Fruit fly (Drosophila melanogaster) whole organism, embryonic: Measurements from ENCODE around the gene mRpS18C.
A peak's percentile ranks its signal among the peaks of the same experiment; 100 is the strongest.

Experiments
- Ada2b ChIP-seq: fragments of 200-800 bp; sonication (Bioruptor generic); IDR thresholded peaks from 2 replicates; pipeline ENCODE4 v1.3.6; 2022; ENCODE audit warnings: missing biosample characterization, missing genetic modification characterization
- Atf3 ChIP-seq: fragments of 200-800 bp; sonication (Bioruptor generic); optimal IDR thresholded peaks from 3 replicates; lab custom pipeline; 2016; ENCODE audit warnings: missing biosample characterization, missing genetic modification characterization
- Awh ChIP-seq: fragments of 200-800 bp; sonication (Bioruptor generic); IDR thresholded peaks from 2 replicates; pipeline ENCODE4, ENCODE4 v1.3.6; 2022; ENCODE audit warnings: missing biosample characterization, missing genetic modification characterization
- CG10267 ChIP-seq: fragments of 200-800 bp; sonication (Bioruptor generic); optimal IDR thresholded peaks from 2 replicates; lab custom pipeline; 2018; ENCODE audit warnings: missing biosample characterization, mild to moderate bottlenecking, missing genetic modification characterization, moderate library complexity
- CG10462 ChIP-seq: fragments of 200-800 bp; sonication (Bioruptor generic); optimal IDR thresholded peaks from 2 replicates; lab custom pipeline; 2016; ENCODE audit warnings: missing biosample characterization, missing genetic modification characterization
- CG10654 ChIP-seq: fragments of 200-800 bp; sonication (Bioruptor generic); optimal IDR thresholded peaks from 2 replicates; lab custom pipeline; 2016; ENCODE audit warnings: missing biosample characterization, missing genetic modification characterization
- CG11247 ChIP-seq: fragments of 200-800 bp; sonication (Bioruptor generic); IDR thresholded peaks from 2 replicates; pipeline ENCODE4 v1.3.6; 2022; ENCODE audit warnings: missing biosample characterization, missing genetic modification characterization
- CG12071 ChIP-seq: fragments of 200-800 bp; sonication (Bioruptor generic); optimal IDR thresholded peaks from 3 replicates; lab custom pipeline; 2018; ENCODE audit warnings: missing biosample characterization, mild to moderate bottlenecking, missing genetic modification characterization
- CG15479 ChIP-seq: fragments of 200-800 bp; sonication (Bioruptor generic); optimal IDR thresholded peaks from 3 replicates; lab custom pipeline; 2019; ENCODE audit warnings: missing biosample characterization, mild to moderate bottlenecking, missing genetic modification characterization, moderate library complexity
- CG15696 ChIP-seq: fragments of 200-800 bp; sonication (Bioruptor generic); optimal IDR thresholded peaks from 2 replicates; lab custom pipeline; 2019; ENCODE audit warnings: missing biosample characterization, mild to moderate bottlenecking, missing genetic modification characterization, moderate library complexity
- CG16779 ChIP-seq: fragments of 200-800 bp; sonication (Bioruptor generic); IDR thresholded peaks from 2 replicates; pipeline ENCODE4 v1.3.6; 2022; ENCODE audit warnings: missing biosample characterization, missing genetic modification characterization
- CG3163 ChIP-seq: fragments of 200-800 bp; sonication (Bioruptor generic); optimal IDR thresholded peaks from 3 replicates; lab custom pipeline; 2016; ENCODE audit warnings: missing biosample characterization, missing genetic modification characterization
- CG32532 ChIP-seq: fragments of 200-800 bp; sonication (Bioruptor generic); IDR thresholded peaks from 2 replicates; pipeline ENCODE4 v1.3.6; 2022; ENCODE audit warnings: missing biosample characterization, missing genetic modification characterization
- CG34376 ChIP-seq: fragments of 200-800 bp; sonication (Bioruptor generic); optimal IDR thresholded peaks from 2 replicates; lab custom pipeline; 2018; ENCODE audit warnings: missing biosample characterization, mild to moderate bottlenecking, missing genetic modification characterization
- CG3847 ChIP-seq: fragments of 200-800 bp; sonication (Bioruptor generic); IDR thresholded peaks from 2 replicates; pipeline ENCODE4 v1.3.6; 2022; ENCODE audit warnings: missing biosample characterization, missing genetic modification characterization
- CG4282 ChIP-seq: fragments of 200-800 bp; sonication (Bioruptor generic); optimal IDR thresholded peaks from 2 replicates; lab custom pipeline; 2016; ENCODE audit warnings: missing biosample characterization, missing genetic modification characterization
- CG6254 ChIP-seq: fragments of 200-800 bp; sonication (Bioruptor generic); optimal IDR thresholded peaks from 3 replicates; lab custom pipeline; 2017; ENCODE audit warnings: mild to moderate bottlenecking, missing biosample characterization, missing genetic modification reagents, missing genetic modification characterization
- CG7745 ChIP-seq: fragments of 200-800 bp; sonication (Bioruptor generic); optimal IDR thresholded peaks from 2 replicates; lab custom pipeline; 2018; ENCODE audit warnings: missing biosample characterization, mild to moderate bottlenecking, missing genetic modification characterization, moderate library complexity
- CG8089 ChIP-seq: fragments of 200-800 bp; sonication (Bioruptor generic); optimal IDR thresholded peaks from 3 replicates; lab custom pipeline; 2016; ENCODE audit warnings: missing biosample characterization, missing genetic modification characterization
- CG8924 ChIP-seq: fragments of 200-800 bp; optimal IDR thresholded peaks from 3 replicates; lab custom pipeline; 2019; ENCODE audit warnings: missing biosample characterization, mild to moderate bottlenecking, missing genetic modification characterization, moderate library complexity
- CG9817 ChIP-seq: fragments of 200-800 bp; sonication (Bioruptor generic); optimal IDR thresholded peaks from 2 replicates; lab custom pipeline; 2018; ENCODE audit warnings: missing biosample characterization, mild to moderate bottlenecking, missing genetic modification characterization, moderate library complexity
- CG9932 ChIP-seq: fragments of 200-800 bp; sonication (Bioruptor generic); IDR thresholded peaks from 2 replicates; pipeline ENCODE4 v1.3.6; 2022; ENCODE audit warnings: missing biosample characterization, missing genetic modification characterization
- CkIIα-i1 ChIP-seq: fragments of 200-800 bp; sonication (Bioruptor generic); IDR thresholded peaks from 2 replicates; pipeline ENCODE4 v1.3.6; 2022; ENCODE audit warnings: missing biosample characterization, missing genetic modification characterization
- ERR ChIP-seq: fragments of 200-800 bp; sonication (Bioruptor generic); optimal IDR thresholded peaks from 2 replicates; lab custom pipeline; 2016; ENCODE audit warnings: missing biosample characterization, missing genetic modification characterization
- Fer2 ChIP-seq: fragments of 200-800 bp; sonication (Bioruptor generic); optimal IDR thresholded peaks from 2 replicates; lab custom pipeline; 2018; ENCODE audit warnings: missing biosample characterization, mild to moderate bottlenecking, missing genetic modification characterization, moderate library complexity
- GATAe ChIP-seq: fragments of 200-800 bp; sonication (Bioruptor generic); conservative IDR thresholded peaks from 2 replicates; pipeline ENCODE4 v1.3.6; 2022; ENCODE audit warnings: missing biosample characterization, missing genetic modification characterization
- Hr78 ChIP-seq, 2 experiments: fragments of 200-800 bp in 1 of 2; fragments of >200 bp in 1 of 2; sonication (Bioruptor generic) in 1 of 2; optimal IDR thresholded peaks; 2 replicates each; lab custom pipeline; 2017 to 2019; ENCODE audit warnings: missing biosample characterization in 2 of 2, missing genetic modification characterization in 2 of 2, mild to moderate bottlenecking in 1 of 2, moderate library complexity in 1 of 2
- Max ChIP-seq: fragments of 200-800 bp; sonication (Bioruptor generic); optimal IDR thresholded peaks from 2 replicates; lab custom pipeline; 2016; ENCODE audit warnings: missing biosample characterization, mild to moderate bottlenecking, missing genetic modification characterization
- Med ChIP-seq: fragments of 200-800 bp; sonication (Bioruptor generic); peaks from one replicate; lab custom pipeline; 2016; ENCODE audit warnings: missing biosample characterization, missing genetic modification characterization, mild to moderate bottlenecking, inconsistent platforms, moderate library complexity
- Myb ChIP-seq: fragments of 200-800 bp; sonication (Bioruptor generic); optimal IDR thresholded peaks from 2 replicates; lab custom pipeline; 2016; ENCODE audit warnings: missing biosample characterization, missing genetic modification characterization
- Sin3A ChIP-seq: fragments of >200 bp; optimal IDR thresholded peaks from 2 replicates; lab custom pipeline; 2018
- Ssrp ChIP-seq: fragments of 200-800 bp; sonication (Bioruptor generic); optimal IDR thresholded peaks from 2 replicates; lab custom pipeline; 2018; ENCODE audit warnings: missing biosample characterization, mild to moderate bottlenecking, missing genetic modification characterization, moderate library complexity
- Stat92E ChIP-seq, 3 experiments: fragments of >200 bp in 2 of 3; fragments of 200-800 bp in 1 of 3; sonication (Bioruptor generic) in 1 of 3; optimal IDR thresholded peaks; 2 replicates each; lab custom pipeline; 2017 to 2019; ENCODE audit warnings: missing biosample characterization in 3 of 3, missing genetic modification characterization in 3 of 3, mild to moderate bottlenecking in 1 of 3, moderate library complexity in 1 of 3
- Taf1 ChIP-seq: fragments of 200-800 bp; sonication (Bioruptor generic); IDR thresholded peaks from 2 replicates; pipeline ENCODE4 v1.3.6; 2022; ENCODE audit warnings: missing biosample characterization, missing genetic modification characterization
- abd-A ChIP-seq: fragments of 200-800 bp; sonication (Bioruptor generic); optimal IDR thresholded peaks from 3 replicates; lab custom pipeline; 2019; ENCODE audit warnings: missing biosample characterization, mild to moderate bottlenecking, missing genetic modification characterization, moderate library complexity
- az2 ChIP-seq: fragments of 200-800 bp; sonication (Bioruptor generic); optimal IDR thresholded peaks from 3 replicates; lab custom pipeline; 2016; ENCODE audit warnings: missing biosample characterization, missing genetic modification characterization
- chm ChIP-seq: fragments of 200-800 bp; sonication (Bioruptor generic); IDR thresholded peaks from 2 replicates; pipeline ENCODE4 v1.3.6; 2022; ENCODE audit warnings: missing biosample characterization, missing genetic modification characterization
- crol ChIP-seq: fragments of 200-800 bp; sonication (Bioruptor generic); IDR thresholded peaks from 2 replicates; pipeline ENCODE4 v1.3.6; 2022; ENCODE audit warnings: missing biosample characterization, missing genetic modification characterization
- dm ChIP-seq: fragments of 200-800 bp; sonication (Bioruptor generic); optimal IDR thresholded peaks from 3 replicates; lab custom pipeline; 2016; ENCODE audit warnings: missing biosample characterization, missing genetic modification characterization
- en ChIP-seq: fragments of 200-800 bp; sonication (Bioruptor generic); optimal IDR thresholded peaks from 2 replicates; lab custom pipeline; 2016; ENCODE audit warnings: missing biosample characterization, missing genetic modification characterization
- exex ChIP-seq: fragments of 200-800 bp; sonication (Bioruptor generic); optimal IDR thresholded peaks from 4 replicates; lab custom pipeline; 2018; ENCODE audit warnings: missing biosample characterization, mild to moderate bottlenecking, missing genetic modification characterization, moderate library complexity
- ftz-f1 ChIP-seq: fragments of 200-800 bp; sonication (Bioruptor generic); optimal IDR thresholded peaks from 2 replicates; lab custom pipeline; 2016; ENCODE audit warnings: missing biosample characterization, missing genetic modification characterization
- grn ChIP-seq: fragments of 200-800 bp; sonication (Bioruptor generic); optimal IDR thresholded peaks from 3 replicates; lab custom pipeline; 2017; ENCODE audit warnings: missing biosample characterization, missing genetic modification characterization
- h ChIP-seq: fragments of >200 bp; optimal IDR thresholded peaks from 2 replicates; lab custom pipeline; 2017
- jigr1 ChIP-seq: fragments of 200-800 bp; sonication (Bioruptor generic); IDR thresholded peaks from 3 replicates; pipeline ENCODE4 v1.3.6; 2022; ENCODE audit warnings: missing biosample characterization, missing genetic modification characterization
- jumu ChIP-seq: fragments of 200-800 bp; sonication (Bioruptor generic); optimal IDR thresholded peaks from 3 replicates; lab custom pipeline; 2016; ENCODE audit warnings: missing biosample characterization, missing genetic modification characterization
- mirr ChIP-seq: fragments of 200-800 bp; sonication (Bioruptor generic); optimal IDR thresholded peaks from 3 replicates; lab custom pipeline; 2018; ENCODE audit warnings: missing biosample characterization, mild to moderate bottlenecking, missing genetic modification characterization
- pb ChIP-seq: fragments of 200-800 bp; sonication (Bioruptor generic); optimal IDR thresholded peaks from 3 replicates; lab custom pipeline; 2016; ENCODE audit warnings: missing biosample characterization, missing genetic modification characterization
- sd ChIP-seq: fragments of 200-800 bp; sonication (Bioruptor generic); optimal IDR thresholded peaks from 3 replicates; lab custom pipeline; 2018; ENCODE audit warnings: missing biosample characterization, mild to moderate bottlenecking, missing genetic modification characterization, moderate library complexity
- sens ChIP-seq: fragments of 200-800 bp; sonication (Bioruptor generic); peaks from one replicate; lab custom pipeline; 2016; ENCODE audit warnings: missing biosample characterization, missing genetic modification characterization
- sna ChIP-seq: fragments of 200-800 bp; sonication (Bioruptor generic); IDR thresholded peaks from 2 replicates; pipeline ENCODE4 v1.3.6; 2022; ENCODE audit warnings: missing biosample characterization, missing genetic modification characterization; ENCODE audit not compliant: partially characterized antibody
- trem ChIP-seq: fragments of 200-800 bp; optimal IDR thresholded peaks from 3 replicates; lab custom pipeline; 2019; ENCODE audit warnings: missing biosample characterization, mild to moderate bottlenecking, missing genetic modification characterization, moderate library complexity
- unpg ChIP-seq: fragments of 200-800 bp; sonication (Bioruptor generic); optimal IDR thresholded peaks from 3 replicates; lab custom pipeline; 2018; ENCODE audit warnings: missing biosample characterization, mild to moderate bottlenecking, missing genetic modification characterization, moderate library complexity

The mRpS18C gene

DNA sequence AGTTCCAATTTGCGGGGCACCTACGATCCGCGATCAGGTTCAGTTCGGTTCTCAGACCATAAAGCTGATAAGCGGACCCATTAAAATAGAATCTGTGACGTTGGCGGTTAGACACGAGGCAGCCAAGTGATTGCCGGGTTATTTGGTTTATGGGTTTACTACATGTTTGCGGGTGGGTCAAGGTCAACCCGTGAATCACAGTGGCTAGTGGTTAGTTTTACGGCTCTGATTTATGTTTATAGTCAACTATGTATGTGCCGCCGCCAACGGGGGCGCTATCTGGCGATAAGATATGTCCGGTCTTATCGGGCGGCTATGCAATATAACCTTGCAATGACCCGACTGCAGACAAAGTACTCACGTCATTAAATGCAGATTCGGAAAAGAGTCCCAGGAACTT, 25.7 kb downstream of the mRpS18C start (continued):
- no peak for TF ChIP-seq CG9817 (tag; lab: Kevin White, UChicago)
- TF ChIP-seq exex = peak; percentile 94
- no peak for TF ChIP-seq unpg
- no peak for TF ChIP-seq Max (GFP tag; lab: Kevin White, UChicago)
- TF ChIP-seq ftz-f1 (GFP tag; lab: Kevin White, UChicago) = peak; percentile 48
- TF ChIP-seq h (lab: Kevin White, UChicago) = no peak
- TF ChIP-seq Sin3A (lab: Kevin White, UChicago) = no peak
- no peak for TF ChIP-seq CG16779 (GFP tag; lab: Robert Waterston, UW)
- peak; percentile 26 for TF ChIP-seq CG34376 (GFP tag; lab: Kevin White, UChicago)
- TF ChIP-seq jigr1 (GFP tag; lab: Robert Waterston, UW) = no peak
- TF ChIP-seq Ada2b (GFP tag; lab: Robert Waterston, UW) = no peak
- no peak for TF ChIP-seq CG3163 (GFP tag; lab: Kevin White, UChicago)
- no peak for TF ChIP-seq CG11247
- no peak for TF ChIP-seq Stat92E (GFP tag; optimal IDR thresholded peaks at IDR 0.05; lab: Kevin White, UChicago)
- no peak for TF ChIP-seq CG9932 (GFP tag; lab: Robert Waterston, UW)
- TF ChIP-seq abd-A = no peak
- no peak for TF ChIP-seq CG10267
- no peak for TF ChIP-seq CG10654 (GFP tag; lab: Kevin White, UChicago)
- TF ChIP-seq Taf1 (GFP tag; lab: Robert Waterston, UW) = no peak
- TF ChIP-seq sens (GFP tag; lab: Kevin White, UChicago) = peak; percentile 66
- peak; percentile 60 for TF ChIP-seq Med (GFP tag; lab: Kevin White, UChicago)
- TF ChIP-seq sna = no peak
- TF ChIP-seq CG3847 (GFP tag; lab: Robert Waterston, UW) = no peak
- TF ChIP-seq CG4282 (GFP tag; lab: Kevin White, UChicago) = no peak
- TF ChIP-seq Fer2 (tag; lab: Kevin White, UChicago) = no peak
- no peak for TF ChIP-seq Ssrp
- TF ChIP-seq az2 (GFP tag; lab: Kevin White, UChicago) = no peak
- no peak for TF ChIP-seq CkIIα-i1 (GFP tag; lab: Robert Waterston, UW)
- peak; percentile 48 for TF ChIP-seq ERR
- no peak for TF ChIP-seq CG15696
- TF ChIP-seq chm (GFP tag; lab: Robert Waterston, UW) = no peak
- peak; percentile 54; the same call in 1 of the 2 replicates for TF ChIP-seq GATAe (GFP tag; lab: Robert Waterston, UW)
- no peak for TF ChIP-seq sd (tag; lab: Kevin White, UChicago)
- peak; percentile 29 for TF ChIP-seq grn
- no peak for TF ChIP-seq dm (GFP tag; lab: Kevin White, UChicago)
- TF ChIP-seq CG6254 (GFP tag; lab: Kevin White, UChicago) = no peak
- TF ChIP-seq CG7745 = no peak
- TF ChIP-seq CG8924 = no peak
- peak in 1 of 2 experiments; percentile 94 for TF ChIP-seq Hr78 (GFP tag; optimal IDR thresholded peaks at IDR 0.05; lab: Kevin White, UChicago)
- no peak for TF ChIP-seq CG15479
- no peak for TF ChIP-seq en
- no peak for TF ChIP-seq CG32532 (GFP tag; lab: Robert Waterston, UW)
- TF ChIP-seq CG10462 (GFP tag; lab: Kevin White, UChicago) = no peak
- TF ChIP-seq jumu = no peak
- TF ChIP-seq CG12071 = no peak
- TF ChIP-seq mirr (GFP tag; lab: Kevin White, UChicago) = peak; percentile 78
- TF ChIP-seq trem = no peak
- no peak for TF ChIP-seq Atf3 (GFP tag; lab: Kevin White, UChicago)
- no peak for TF ChIP-seq Myb (GFP tag; lab: Kevin White, UChicago)
- 0 out of 2 replicates have a peak, but pooled peaks have one; percentile 5 for TF ChIP-seq crol
- no peak for TF ChIP-seq CG8089 (GFP tag; lab: Kevin White, UChicago)
- TF ChIP-seq pb = no peak
- TF ChIP-seq Awh (GFP tag; lab: Robert Waterston, UW) = no peak
